Fruit fly (Drosophila melanogaster): ENCODE results near the gene Jon66Ci.

Jon66Ci gene

DNA sequence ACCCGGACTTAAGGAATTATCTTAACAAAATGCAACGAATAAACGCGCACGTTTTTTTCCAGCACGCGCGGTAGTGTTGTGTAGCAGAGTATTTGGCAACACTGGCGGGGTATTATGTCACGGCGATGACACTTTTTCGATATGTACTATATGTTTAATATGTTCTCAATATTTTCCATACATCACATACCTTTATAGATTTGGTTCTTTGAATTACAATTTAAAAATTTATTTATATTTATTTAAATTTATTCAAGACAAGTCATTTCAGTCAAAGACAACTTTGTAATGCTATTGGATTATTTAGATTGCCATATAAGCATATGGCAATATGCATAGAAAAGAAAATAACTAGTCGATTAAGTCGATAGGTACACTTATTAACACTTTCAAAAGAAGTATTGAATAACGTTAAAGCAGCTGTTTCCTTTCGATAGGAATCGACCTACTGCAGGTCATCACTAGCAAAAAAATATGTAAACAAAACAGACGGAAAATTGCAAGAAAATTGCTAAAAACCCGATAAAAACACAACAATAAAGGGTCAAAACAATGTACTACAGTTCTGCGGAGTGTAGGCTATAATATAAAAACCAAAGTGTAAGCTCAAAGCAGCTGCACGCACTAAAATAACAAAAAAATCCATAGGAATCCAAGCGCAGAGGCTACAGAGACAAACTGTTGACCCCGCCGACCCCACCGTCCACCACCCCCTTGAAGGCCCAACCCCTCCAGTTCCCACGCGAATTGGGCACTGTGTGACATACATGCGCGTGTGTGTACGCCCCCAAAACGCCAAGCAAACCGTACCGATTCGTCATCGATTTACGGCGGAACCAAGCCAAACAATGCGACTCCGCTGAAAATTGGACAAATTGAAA is 45.0 kb upstream of the Jon66Ci start, which contains the start of the genes CG7182 and GAPcenA (continued):
- TF ChIP-seq Kr (GFP tag; optimal IDR thresholded peaks at IDR 0.05): no peak
- peak; percentile 76 for TF ChIP-seq CG7556 (GFP tag; optimal IDR thresholded peaks at IDR 0.05)
- no peak; the same call in none of the 3 replicates for TF ChIP-seq vnd (GFP tag; IDR thresholded peaks at IDR 0.05; ENCODE audit: partially characterized antibody)
- no peak for TF ChIP-seq CG12236 (GFP tag; optimal IDR thresholded peaks at IDR 0.05)
- peak; percentile 35 for TF ChIP-seq schlank (tag; optimal IDR thresholded peaks at IDR 0.05)
- TF ChIP-seq her (GFP tag; optimal IDR thresholded peaks at IDR 0.05): peak; percentile 2
- no peak for TF ChIP-seq Sin3A (optimal IDR thresholded peaks at IDR 0.05)
- no peak for TF ChIP-seq HLHmδ (GFP tag; optimal IDR thresholded peaks at IDR 0.05)
- no peak for TF ChIP-seq Bdp1 (GFP tag; optimal IDR thresholded peaks at IDR 0.05)
- peak; percentile 75 for TF ChIP-seq Med (GFP tag)
- no peak for TF ChIP-seq Taf1 (GFP tag; IDR thresholded peaks at IDR 0.05)
- no peak for TF ChIP-seq H2.0 (GFP tag; IDR thresholded peaks at IDR 0.05)
- peak; percentile 4 for TF ChIP-seq pum (GFP tag; optimal IDR thresholded peaks at IDR 0.05)
- TF ChIP-seq fu2 (GFP tag; optimal IDR thresholded peaks at IDR 0.05): peak; percentile 29
- TF ChIP-seq shn (GFP tag; optimal IDR thresholded peaks at IDR 0.05): no peak
- peak; percentile 38; the same call in 1 of the 2 replicates for TF ChIP-seq bbx (GFP tag; IDR thresholded peaks at IDR 0.05; ENCODE audit: partially characterized antibody)
- TF ChIP-seq CG10274 (GFP tag; optimal IDR thresholded peaks at IDR 0.05): peak; percentile 2
- peak; percentile 84 for TF ChIP-seq sens (GFP tag)
- peak; percentile 65 for TF ChIP-seq dmrt11E (tag; optimal IDR thresholded peaks at IDR 0.05)
- peak; percentile 63 for TF ChIP-seq cwo (GFP tag; optimal IDR thresholded peaks at IDR 0.05)
- TF ChIP-seq Nf-YA (GFP tag; IDR thresholded peaks at IDR 0.05): no peak
- TF ChIP-seq CG2199 (GFP tag; IDR thresholded peaks at IDR 0.05): no peak
- peak; percentile 86 for TF ChIP-seq Sry-δ (GFP tag; optimal IDR thresholded peaks at IDR 0.05)
- 0 out of 2 replicates have a peak, but pooled peaks have one; percentile 5 for TF ChIP-seq Ada2b (GFP tag; IDR thresholded peaks at IDR 0.05)
- TF ChIP-seq NK7.1 (GFP tag; optimal IDR thresholded peaks at IDR 0.05): peak; percentile 3
- peak; percentile 57 for TF ChIP-seq CG13296 (GFP tag; optimal IDR thresholded peaks at IDR 0.05)
- TF ChIP-seq Hand (GFP tag; optimal IDR thresholded peaks at IDR 0.05): peak; percentile 8
- TF ChIP-seq ash1 (GFP tag; optimal IDR thresholded peaks at IDR 0.05): no peak
- no peak for TF ChIP-seq CG8765 (GFP tag; IDR thresholded peaks at IDR 0.05)
- no peak for TF ChIP-seq p53 (GFP tag; optimal IDR thresholded peaks at IDR 0.05)
- TF ChIP-seq Sox102F (GFP tag; optimal IDR thresholded peaks at IDR 0.05): peak; percentile 61
- TF ChIP-seq CG9609 (GFP tag; optimal IDR thresholded peaks at IDR 0.05): peak; percentile 16
- peak; percentile 34 for TF ChIP-seq CG5245 (GFP tag; optimal IDR thresholded peaks at IDR 0.05)
- peak; percentile 82 for TF ChIP-seq CG30020 (tag; optimal IDR thresholded peaks at IDR 0.05)
- no peak for TF ChIP-seq CG17912 (GFP tag; optimal IDR thresholded peaks at IDR 0.05)
- no peak for TF ChIP-seq dimm (GFP tag; IDR thresholded peaks at IDR 0.05)
- no peak for TF ChIP-seq CG12071 (GFP tag; optimal IDR thresholded peaks at IDR 0.05)
- no peak for TF ChIP-seq sens-2 (GFP tag; IDR thresholded peaks at IDR 0.05)
- no peak for TF ChIP-seq CG14667 (GFP tag; IDR thresholded peaks at IDR 0.05)
- no peak for TF ChIP-seq Doc2 (GFP tag; IDR thresholded peaks at IDR 0.05)
- peak; percentile 67 for TF ChIP-seq CG9437 (GFP tag; optimal IDR thresholded peaks at IDR 0.05)
- peak; percentile 66 for TF ChIP-seq unpg (GFP tag; optimal IDR thresholded peaks at IDR 0.05)
- TF ChIP-seq onecut (GFP tag; IDR thresholded peaks at IDR 0.05): peak; percentile 66; the same call in 1 of the 2 replicates
- no peak for TF ChIP-seq CG14965 (GFP tag; optimal IDR thresholded peaks at IDR 0.05; ENCODE audit: borderline replicate concordance)
- peak; percentile 39; the same call in 1 of the 3 replicates for TF ChIP-seq Aef1 (GFP tag; IDR thresholded peaks at IDR 0.05)
- TF ChIP-seq tap (tag; optimal IDR thresholded peaks at IDR 0.05): peak; percentile 59
- peak; percentile 82 for TF ChIP-seq CG9932 (GFP tag; IDR thresholded peaks at IDR 0.05)
- no peak for TF ChIP-seq inv (GFP tag; IDR thresholded peaks at IDR 0.05; ENCODE audit: partially characterized antibody)
- TF ChIP-seq wdn (GFP tag; IDR thresholded peaks at IDR 0.05): no peak
- no peak for TF ChIP-seq disco-r (GFP tag; optimal IDR thresholded peaks at IDR 0.05)

All from whole organism, embryonic.